Worm (Caenorhabditis elegans) whole organism, L4 larva: Measurements from ENCODE around the gene T25B9.12.

ENCODE experiments used
- F26F4.8 ChIP-seq: fragments of 200-800 bp; sonication (Bioruptor generic); conservative IDR thresholded peaks from 2 replicates; pipeline ENCODE4 v1.3.6; 2022; ENCODE audit warnings: missing genetic modification characterization, missing compliant biosample characterization
- F49E8.2 ChIP-seq: sonication (generic microtip); optimal IDR thresholded peaks from 2 replicates; lab custom pipeline; 2016; ENCODE audit warnings: missing compliant biosample characterization, mild to moderate bottlenecking, missing genetic modification characterization, borderline replicate concordance
- R02D3.7 ChIP-seq: fragments of 150-350 bp; sonication (generic microtip); optimal IDR thresholded peaks from 3 replicates; lab custom pipeline; 2014; ENCODE audit warnings: missing biosample characterization, missing genetic modification characterization
- Y5F2A.4 ChIP-seq: fragments of 200-800 bp; sonication (Bioruptor generic); optimal IDR thresholded peaks from 2 replicates; lab custom pipeline; 2018; ENCODE audit warnings: mild to moderate bottlenecking, missing genetic modification characterization, missing compliant biosample characterization
- aha-1 ChIP-seq: fragments of 150-350 bp; peaks from one replicate; lab custom pipeline; 2014; ENCODE audit warnings: missing biosample characterization, missing genetic modification characterization
- arid-1 ChIP-seq: fragments of 200-800 bp; sonication (Bioruptor generic); conservative IDR thresholded peaks from 2 replicates; pipeline ENCODE4 v1.3.6; 2022; ENCODE audit warnings: missing genetic modification reagents, missing genetic modification characterization, missing compliant biosample characterization
- ceh-28 ChIP-seq: fragments of 150-350 bp; optimal IDR thresholded peaks from 2 replicates; lab custom pipeline; 2014; ENCODE audit warnings: missing biosample characterization, missing genetic modification reagents, missing genetic modification characterization
- daf-16 ChIP-seq, 3 experiments: sonication (generic microtip); optimal IDR thresholded peaks; 2 replicates each; lab custom pipeline; 2016 to 2017; ENCODE audit warnings: missing genetic modification characterization in 3 of 3, missing genetic modification reagents in 3 of 3, mild to moderate bottlenecking in 2 of 3, missing compliant biosample characterization in 2 of 3, missing biosample characterization in 1 of 3, moderate library complexity in 1 of 3
- dmd-6 ChIP-seq: fragments of 200-800 bp; sonication (Bioruptor generic); IDR thresholded peaks from 2 replicates; pipeline ENCODE4 v1.3.6; 2022; ENCODE audit warnings: missing genetic modification reagents, missing genetic modification characterization, missing compliant biosample characterization
- dmd-9 ChIP-seq: fragments of 200-800 bp; sonication (Bioruptor generic); IDR thresholded peaks from 2 replicates; pipeline ENCODE4 v1.3.6; 2022; ENCODE audit warnings: missing genetic modification reagents, missing genetic modification characterization, missing compliant biosample characterization
- dve-1 ChIP-seq: sonication (generic microtip); optimal IDR thresholded peaks from 2 replicates; lab custom pipeline; 2017; ENCODE audit warnings: antibody characterized with exemption, mild to moderate bottlenecking, missing genetic modification characterization, missing compliant biosample characterization; ENCODE audit not compliant: insufficient read depth
- egl-27 ChIP-seq: sonication (generic microtip); optimal IDR thresholded peaks from 3 replicates; lab custom pipeline; 2017; ENCODE audit warnings: missing biosample characterization, missing genetic modification reagents, missing genetic modification characterization
- egl-43 ChIP-seq: fragments of 200-800 bp; sonication (Bioruptor generic); IDR thresholded peaks from 2 replicates; pipeline ENCODE4 v1.3.6; 2022; ENCODE audit warnings: missing genetic modification reagents, missing genetic modification characterization, missing compliant biosample characterization
- fkh-10 ChIP-seq: fragments of 150-350 bp; optimal IDR thresholded peaks from 2 replicates; lab custom pipeline; 2014; ENCODE audit warnings: missing biosample characterization, missing genetic modification reagents, missing genetic modification characterization
- fos-1 ChIP-seq: fragments of 150-350 bp; optimal IDR thresholded peaks from 2 replicates; lab custom pipeline; 2014; ENCODE audit warnings: missing biosample characterization, missing genetic modification characterization
- hlh-11 ChIP-seq: fragments of 200-800 bp; sonication (Bioruptor generic); optimal IDR thresholded peaks from 2 replicates; lab custom pipeline; 2018; ENCODE audit warnings: mild to moderate bottlenecking, missing genetic modification characterization, missing compliant biosample characterization
- hlh-30 ChIP-seq: sonication (generic microtip); optimal IDR thresholded peaks from 2 replicates; lab custom pipeline; 2017; ENCODE audit warnings: antibody characterized with exemption, mild to moderate bottlenecking, missing genetic modification characterization, missing compliant biosample characterization; ENCODE audit not compliant: insufficient read depth
- hmg-1.1 ChIP-seq: fragments of 200-800 bp; sonication (Bioruptor generic); IDR thresholded peaks from 2 replicates; pipeline ENCODE4 v1.3.6; 2022; ENCODE audit warnings: missing genetic modification reagents, missing genetic modification characterization, missing compliant biosample characterization
- jun-1 ChIP-seq: fragments of 150-350 bp; optimal IDR thresholded peaks from 2 replicates; lab custom pipeline; 2014; ENCODE audit warnings: missing biosample characterization, missing genetic modification reagents, missing genetic modification characterization
- lin-39 ChIP-seq: fragments of 150-350 bp; optimal IDR thresholded peaks from 2 replicates; lab custom pipeline; 2014; ENCODE audit warnings: missing biosample characterization, missing genetic modification reagents, missing genetic modification characterization
- lsy-2 ChIP-seq, 2 experiments: fragments of 150-350 bp in 1 of 2; sonication (generic microtip) in 1 of 2; optimal IDR thresholded peaks; 2 replicates each; lab custom pipeline; 2014 to 2017; ENCODE audit warnings: missing biosample characterization in 2 of 2, missing genetic modification characterization in 2 of 2
- mdl-1 ChIP-seq, 2 experiments: fragments of 150-350 bp in 1 of 2; sonication (generic microtip) in 1 of 2; optimal IDR thresholded peaks; 2 replicates each; lab custom pipeline; 2014 to 2017; ENCODE audit warnings: missing biosample characterization in 2 of 2, missing genetic modification characterization in 2 of 2
- mep-1 ChIP-seq: fragments of 150-350 bp; sonication (generic microtip); optimal IDR thresholded peaks from 3 replicates; lab custom pipeline; 2014; ENCODE audit warnings: missing biosample characterization, missing genetic modification characterization
- mxl-2 ChIP-seq: fragments of 200-800 bp; sonication (Bioruptor generic); conservative IDR thresholded peaks from 2 replicates; pipeline ENCODE4 v1.3.6; 2022; ENCODE audit warnings: missing genetic modification reagents, missing genetic modification characterization, missing compliant biosample characterization
- mxl-3 ChIP-seq: fragments of 200-800 bp; sonication (Bioruptor generic); optimal IDR thresholded peaks from 2 replicates; lab custom pipeline; 2018; ENCODE audit warnings: mild to moderate bottlenecking, missing genetic modification characterization, missing compliant biosample characterization
- nhr-102 ChIP-seq: sonication (generic microtip); optimal IDR thresholded peaks from 2 replicates; lab custom pipeline; 2016; ENCODE audit warnings: mild to moderate bottlenecking, missing genetic modification characterization, moderate library complexity, missing compliant biosample characterization
- nhr-25 ChIP-seq: sonication (generic microtip); optimal IDR thresholded peaks from 2 replicates; lab custom pipeline; 2017; ENCODE audit warnings: missing genetic modification characterization, mild to moderate bottlenecking, missing compliant biosample characterization, antibody characterized with exemption, moderate library complexity, borderline replicate concordance; ENCODE audit not compliant: insufficient read depth
- nhr-28 ChIP-seq: fragments of 150-350 bp; optimal IDR thresholded peaks from 2 replicates; lab custom pipeline; 2014; ENCODE audit warnings: missing biosample characterization, missing genetic modification characterization
- nhr-41 ChIP-seq: fragments of 200-800 bp; sonication (Bioruptor generic); IDR thresholded peaks from 2 replicates; pipeline ENCODE4 v1.3.6; 2022; ENCODE audit warnings: missing genetic modification reagents, missing genetic modification characterization, missing compliant biosample characterization
- nhr-48 ChIP-seq: sonication (generic microtip); optimal IDR thresholded peaks from 2 replicates; lab custom pipeline; 2016; ENCODE audit warnings: mild to moderate bottlenecking, missing genetic modification characterization, missing compliant biosample characterization
- php-3 ChIP-seq: fragments of 200-800 bp; sonication (Bioruptor generic); IDR thresholded peaks from 2 replicates; pipeline ENCODE4 v1.3.6; 2022; ENCODE audit warnings: missing genetic modification reagents, missing genetic modification characterization, missing compliant biosample characterization
- pqm-1 ChIP-seq: sonication (generic microtip); optimal IDR thresholded peaks from 2 replicates; lab custom pipeline; 2017; ENCODE audit warnings: missing biosample characterization, missing genetic modification characterization
- saeg-2 ChIP-seq: fragments of 200-800 bp; sonication (Bioruptor generic); IDR thresholded peaks from 2 replicates; pipeline ENCODE4 v1.3.6; 2022; ENCODE audit warnings: missing genetic modification reagents, missing genetic modification characterization, missing compliant biosample characterization
- snpc-1.2 ChIP-seq: fragments of 200-800 bp; sonication (Bioruptor generic); IDR thresholded peaks from 2 replicates; pipeline ENCODE4 v1.3.6; 2022; ENCODE audit warnings: missing genetic modification reagents, missing genetic modification characterization, missing compliant biosample characterization
- unc-62 ChIP-seq, 3 experiments: fragments of 150-350 bp in 1 of 3; sonication (generic microtip); optimal IDR thresholded peaks in 2 of 3; peaks in 1 of 3; 1 replicate in 1 of 3; 2 replicates in 2 of 3; lab custom pipeline; 2014 to 2017; ENCODE audit warnings: missing biosample characterization in 3 of 3, missing genetic modification characterization in 3 of 3, missing genetic modification reagents in 3 of 3, missing genotype in 1 of 3

The T25B9.12 gene

DNA sequence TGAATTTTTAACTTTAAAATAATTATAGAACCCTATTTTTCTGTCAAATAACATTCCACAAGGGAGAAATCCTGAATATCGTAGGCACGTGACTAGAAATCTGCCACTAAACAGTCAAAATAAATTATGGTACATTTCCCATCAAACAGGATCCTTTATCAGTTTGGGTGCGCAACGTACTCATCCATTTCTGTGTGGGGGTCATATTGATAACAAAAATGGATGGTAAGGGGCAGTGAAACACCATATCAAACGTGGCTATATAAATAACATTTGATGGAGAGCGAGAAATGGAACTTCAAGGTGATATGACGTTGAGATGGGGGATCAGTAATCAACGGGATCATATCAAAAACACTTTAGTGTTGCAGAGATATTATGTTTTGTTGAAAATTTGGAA lies 18.9 kb downstream of the T25B9.12 start:
- peak in 1 of 2 experiments; percentile 64 for TF ChIP-seq mdl-1 (tag; optimal IDR thresholded peaks at IDR 0.05; lab: Kevin White, UChicago)
- peak; percentile 62 for TF ChIP-seq nhr-28 (tag; lab: Kevin White, UChicago)
- no peak for TF ChIP-seq nhr-102 (tag; lab: Kevin White, UChicago)
- TF ChIP-seq ceh-28 (tag; lab: Kevin White, UChicago), result no peak
- peak; percentile 72 for TF ChIP-seq nhr-48 (tag; lab: Kevin White, UChicago)
- TF ChIP-seq nhr-25 (tag; lab: Kevin White, UChicago), result peak; percentile 20
- TF ChIP-seq hlh-11 (tag; lab: Kevin White, UChicago), result peak; percentile 51
- TF ChIP-seq mxl-3 (GFP tag; lab: Kevin White, UChicago), result peak; percentile 56
- peak in 1 of 2 experiments; percentile 54 for TF ChIP-seq unc-62 (GFP tag; optimal IDR thresholded peaks at IDR 0.05 in 1 of 2; lab: Kevin White, UChicago)
- TF ChIP-seq unc-62 (tag; optimal IDR thresholded peaks at IDR 0.05; lab: Kevin White, UChicago), result no peak
- TF ChIP-seq, all 104 proteins: peak for 7

DNA sequence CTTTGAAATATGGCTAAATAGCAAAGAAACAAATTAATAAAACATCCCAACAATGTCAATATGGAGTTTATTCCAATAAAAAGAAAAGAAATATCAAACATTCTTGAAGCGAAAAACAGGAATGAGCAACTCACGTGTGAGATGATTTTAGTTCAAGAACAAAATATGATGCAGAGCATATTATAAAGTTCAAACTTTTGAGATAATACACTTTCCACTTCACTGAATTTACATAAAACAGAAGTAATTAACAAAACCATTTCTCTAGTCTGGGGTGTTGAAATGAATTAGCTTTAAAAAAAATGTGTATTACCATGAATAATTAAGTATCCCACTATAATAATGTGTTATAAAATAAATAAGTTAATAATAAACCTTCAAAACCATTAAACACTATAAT lies 21.6 kb downstream of the T25B9.12 start, which contains the start of gene srd-7:
Gene srd-7, minus strand, starts transcription at position 101 of the 400 bp plus-strand sequence.
- TF ChIP-seq F26F4.8, result no peak

DNA sequence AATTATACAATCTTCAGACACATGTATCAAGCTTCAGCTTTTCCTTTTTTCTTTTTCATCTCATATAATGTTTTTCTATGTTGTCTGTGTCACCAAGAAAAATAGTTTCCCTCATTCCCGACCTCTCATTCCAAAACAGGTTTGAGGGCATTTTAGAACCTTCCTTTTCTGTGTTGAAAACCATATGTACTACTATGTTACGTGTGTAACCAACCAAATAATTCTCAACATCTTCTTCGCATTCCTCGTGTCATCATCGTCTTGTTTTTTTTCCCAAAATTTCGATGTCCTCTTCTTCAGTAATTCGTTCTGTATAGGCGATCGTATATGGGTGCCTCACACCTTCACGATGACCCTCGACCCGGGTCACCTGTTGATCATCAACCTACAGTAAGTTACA lies 25.2 kb downstream of the T25B9.12 start, which contains the start of gene pept-2:
Gene pept-2, plus strand, starts transcription at position 301 of the 400 bp plus-strand sequence.
- TF ChIP-seq nhr-41 (GFP tag; lab: Robert Waterston, UW) (no peak), jun-1 (tag; lab: Kevin White, UChicago) (no peak), Y5F2A.4 (GFP tag; lab: Kevin White, UChicago) (no peak), saeg-2 (GFP tag; lab: Robert Waterston, UW) (no peak), R02D3.7 (no peak), lsy-2 (tag; optimal IDR thresholded peaks at IDR 0.05; lab: Kevin White, UChicago) (no peak), hmg-1.1 (GFP tag; lab: Robert Waterston, UW) (no peak), mxl-3 (GFP tag; lab: Kevin White, UChicago) (no peak), F49E8.2 (tag; lab: Kevin White, UChicago) (no peak), nhr-102 (tag; lab: Kevin White, UChicago) (no peak), mep-1 (no peak), egl-27 (tag; lab: Kevin White, UChicago) (no peak), nhr-48 (tag; lab: Kevin White, UChicago) (no peak), fos-1 (tag; lab: Kevin White, UChicago) (no peak), F26F4.8 (no peak), dmd-6 (GFP tag; lab: Robert Waterston, UW) (no peak)

DNA sequence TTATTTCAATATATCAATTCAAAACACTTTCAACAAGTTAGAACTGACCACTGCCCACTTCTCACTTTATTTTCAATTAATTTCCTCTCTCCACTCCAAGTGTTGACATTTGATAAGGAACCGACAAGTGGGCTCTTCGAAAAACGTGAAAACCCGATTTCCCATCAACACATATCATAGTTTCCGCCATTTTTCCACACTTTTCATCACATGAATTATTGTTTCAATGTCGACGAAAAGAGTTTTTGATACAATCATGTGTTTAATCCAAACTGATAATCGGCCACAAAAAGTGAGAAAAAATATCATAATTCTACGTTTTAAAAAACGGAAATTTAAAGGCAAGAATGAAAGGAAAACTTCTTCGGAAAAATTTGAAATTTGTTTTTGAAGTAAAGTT lies 30.5 kb downstream of the T25B9.12 start:
- TF ChIP-seq php-3 (GFP tag; lab: Robert Waterston, UW), result peak; percentile 51; the same call in 1 of the 2 replicates
- TF ChIP-seq dmd-6 (GFP tag; lab: Robert Waterston, UW), result peak; percentile 46; the same call in 1 of the 2 replicates
- TF ChIP-seq dve-1, result peak; percentile 82
- TF ChIP-seq daf-16 (GFP tag; optimal IDR thresholded peaks at IDR 0.05; lab: Kevin White, UChicago), result no peak
- TF ChIP-seq daf-16 (tag; optimal IDR thresholded peaks at IDR 0.05; lab: Kevin White, UChicago), result peak; percentile 96
- peak; percentile 37 for TF ChIP-seq nhr-28 (tag; lab: Kevin White, UChicago)
- no peak for TF ChIP-seq ceh-28 (tag; lab: Kevin White, UChicago)
- TF ChIP-seq pqm-1 (tag; lab: Kevin White, UChicago), result peak; percentile 32
- TF ChIP-seq hlh-11 (tag; lab: Kevin White, UChicago), result peak; percentile 76
- no peak for TF ChIP-seq arid-1 (GFP tag; lab: Robert Waterston, UW)
- no peak for TF ChIP-seq lsy-2 (tag; optimal IDR thresholded peaks at IDR 0.05; lab: Kevin White, UChicago)
- no peak for TF ChIP-seq saeg-2 (GFP tag; lab: Robert Waterston, UW)
- TF ChIP-seq hlh-30 (tag; lab: Kevin White, UChicago), result peak; percentile 58

DNA sequence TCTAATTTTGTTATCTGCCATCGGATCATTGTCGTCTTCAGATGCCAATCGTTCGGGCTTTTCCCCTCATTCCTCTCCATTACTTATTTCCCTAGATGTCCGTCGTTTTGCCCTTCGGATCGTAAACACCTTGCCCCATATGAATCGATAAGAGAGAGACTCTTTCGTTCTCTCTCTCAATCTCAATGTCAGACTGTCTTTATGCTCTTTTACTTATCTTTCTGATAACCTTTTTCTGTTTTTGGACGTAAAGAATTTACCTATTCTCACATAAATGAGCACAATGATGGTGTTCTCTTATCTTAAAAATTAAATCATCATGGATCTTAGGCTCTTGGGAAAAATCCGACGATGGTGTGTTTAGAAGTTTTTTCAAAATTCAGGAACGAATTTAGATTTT lies 31.6 kb downstream of the T25B9.12 start:
- TF ChIP-seq unc-62 (GFP tag; optimal IDR thresholded peaks at IDR 0.05 in 1 of 2; lab: Kevin White, UChicago), result no peak
- no peak for TF ChIP-seq unc-62 (tag; optimal IDR thresholded peaks at IDR 0.05; lab: Kevin White, UChicago)
- TF ChIP-seq dve-1, result peak; percentile 83
- peak; percentile 45 for TF ChIP-seq hlh-11 (tag; lab: Kevin White, UChicago)
- TF ChIP-seq nhr-48 (tag; lab: Kevin White, UChicago), result peak; percentile 10
- TF ChIP-seq mxl-2 (GFP tag; lab: Robert Waterston, UW), result no peak
- TF ChIP-seq dmd-9 (GFP tag; lab: Robert Waterston, UW), result no peak
- no peak for TF ChIP-seq snpc-1.2 (GFP tag; lab: Robert Waterston, UW)
- TF ChIP-seq aha-1, result peak; percentile 89
- no peak for TF ChIP-seq fkh-10 (GFP tag; lab: Kevin White, UChicago)
- peak; percentile 43 for TF ChIP-seq dmd-6 (GFP tag; lab: Robert Waterston, UW)
- TF ChIP-seq daf-16 (GFP tag; optimal IDR thresholded peaks at IDR 0.05; lab: Kevin White, UChicago), result no peak
- peak; percentile 95 for TF ChIP-seq daf-16 (tag; optimal IDR thresholded peaks at IDR 0.05; lab: Kevin White, UChicago)
- peak; percentile 48 for TF ChIP-seq nhr-28 (tag; lab: Kevin White, UChicago)
- TF ChIP-seq lin-39 (tag; lab: Kevin White, UChicago), result no peak
- TF ChIP-seq pqm-1 (tag; lab: Kevin White, UChicago), result peak; percentile 21
- no peak for TF ChIP-seq nhr-102 (tag; lab: Kevin White, UChicago)
- TF ChIP-seq egl-43 (GFP tag; lab: Robert Waterston, UW), result no peak
